Fruit fly (Drosophila melanogaster): ENCODE measurements around the gene CG14506.

The CG14506 gene

DNA sequence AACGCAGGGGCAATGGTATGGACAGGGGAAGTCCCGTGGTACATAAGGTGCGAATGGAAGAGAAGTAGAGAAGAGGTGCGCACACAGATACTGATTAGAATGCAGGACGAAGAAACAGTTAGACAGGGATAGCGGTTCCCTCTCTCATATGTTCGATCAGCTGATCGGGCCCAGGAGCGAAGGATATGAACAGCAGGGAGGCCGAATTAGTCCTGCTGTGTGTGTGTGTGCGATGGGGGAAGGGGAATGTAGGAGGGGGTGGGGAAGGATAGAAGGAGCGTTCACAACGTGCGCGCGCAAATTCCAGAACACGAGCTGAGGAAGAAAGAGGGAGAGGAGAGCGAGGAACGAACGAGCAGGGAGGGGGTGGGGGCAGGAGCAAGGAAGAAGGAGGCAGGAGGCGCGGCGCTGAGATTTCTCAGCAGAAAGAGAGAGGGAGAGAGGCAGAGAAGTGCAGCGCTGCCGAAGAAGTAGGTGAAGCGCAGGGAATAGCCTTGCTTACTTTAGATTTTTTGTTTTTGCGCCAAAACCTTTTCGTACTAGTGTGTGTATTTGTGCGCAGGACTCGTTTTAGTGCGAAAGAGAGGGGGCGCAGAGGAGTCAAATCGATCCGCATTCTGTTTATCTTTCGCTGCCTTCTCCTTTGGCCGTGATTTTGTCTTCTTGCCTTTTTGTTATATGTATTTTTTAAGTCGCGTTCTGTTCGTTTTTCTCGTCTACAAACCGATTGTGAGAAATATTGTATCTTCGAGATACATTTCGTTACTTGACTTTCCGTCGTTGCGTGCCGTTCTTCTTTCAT lies 38.9 kb downstream of the CG14506 start:
- TF ChIP-seq fd96Ca (GFP tag; IDR thresholded peaks at IDR 0.05) (no peak), CG15710 (tag; optimal IDR thresholded peaks at IDR 0.05) (no peak), EcR (GFP tag; optimal IDR thresholded peaks at IDR 0.05) (peak; percentile 59), CG9948 (tag; optimal IDR thresholded peaks at IDR 0.05) (no peak), CG8159 (tag; optimal IDR thresholded peaks at IDR 0.05) (no peak), CG14655 (GFP tag; optimal IDR thresholded peaks at IDR 0.05) (no peak), rn (GFP tag; IDR thresholded peaks at IDR 0.05) (no peak), CG13204 (GFP tag; optimal IDR thresholded peaks at IDR 0.05) (peak; percentile 73), D1 (tag; optimal IDR thresholded peaks at IDR 0.05) (no peak)

DNA sequence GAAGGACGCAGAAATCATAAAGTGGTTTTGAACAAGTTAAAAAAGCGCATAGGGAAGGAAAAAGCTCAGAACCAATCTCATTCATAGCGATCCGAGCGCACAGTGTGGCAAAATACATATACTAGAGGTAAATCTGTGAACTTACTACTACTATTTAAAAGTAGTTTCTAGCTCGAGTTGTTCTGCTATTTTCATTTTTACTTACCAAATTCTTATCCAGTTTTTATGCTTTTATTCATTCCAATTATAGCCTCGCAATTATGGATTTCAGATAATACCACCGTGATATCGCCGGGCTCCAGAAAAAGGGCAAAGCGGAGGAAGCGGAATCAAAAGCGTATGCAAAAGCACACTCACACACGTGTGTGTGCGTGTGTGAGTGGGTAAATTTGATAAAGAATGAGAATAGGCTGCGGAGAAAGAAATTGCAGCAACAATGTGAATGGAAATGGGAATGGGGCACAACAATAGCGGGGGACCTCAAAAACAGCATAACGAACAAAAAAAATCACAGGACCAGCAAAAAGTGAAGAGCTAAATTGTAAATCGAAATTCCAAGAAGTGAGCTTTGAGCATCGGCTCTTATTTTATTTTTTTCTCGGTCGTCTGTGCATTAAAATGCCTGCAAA lies 40.1 kb downstream of the CG14506 start:
- TF ChIP-seq CG14655 (GFP tag; optimal IDR thresholded peaks at IDR 0.05), result peak; percentile 61
- no peak for TF ChIP-seq CG32121 (GFP tag; IDR thresholded peaks at IDR 0.05)
- peak; percentile 77 for TF ChIP-seq Pif1A (GFP tag; optimal IDR thresholded peaks at IDR 0.05)
- peak; percentile 86 for TF ChIP-seq CG4496 (GFP tag; IDR thresholded peaks at IDR 0.05)
- TF ChIP-seq CG12605 (GFP tag; IDR thresholded peaks at IDR 0.05), result peak; percentile 30; the same call in 1 of the 2 replicates
- no peak for TF ChIP-seq CG13204 (GFP tag; optimal IDR thresholded peaks at IDR 0.05)
- no peak for TF ChIP-seq CG10348 (GFP tag; IDR thresholded peaks at IDR 0.05)
- peak; percentile 87 for TF ChIP-seq CG8159 (tag; optimal IDR thresholded peaks at IDR 0.05)
- peak; percentile 38 for TF ChIP-seq CG8301 (tag; optimal IDR thresholded peaks at IDR 0.05)
- peak; percentile 83 for TF ChIP-seq CG17806 (tag; optimal IDR thresholded peaks at IDR 0.05)
- TF ChIP-seq Snoo (tag; optimal IDR thresholded peaks at IDR 0.05), result peak; percentile 51
- peak; percentile 80 for TF ChIP-seq CG9948 (tag; optimal IDR thresholded peaks at IDR 0.05)
- TF ChIP-seq Pif1B (GFP tag; optimal IDR thresholded peaks at IDR 0.05), result peak; percentile 22
- TF ChIP-seq CG15710 (tag; optimal IDR thresholded peaks at IDR 0.05), result peak; percentile 71
- TF ChIP-seq CG34367 (tag; optimal IDR thresholded peaks at IDR 0.05), result peak; percentile 79
- TF ChIP-seq EcR (GFP tag; optimal IDR thresholded peaks at IDR 0.05), result no peak
- TF ChIP-seq D1 (tag; optimal IDR thresholded peaks at IDR 0.05), result peak; percentile 31
- peak; percentile 70 for TF ChIP-seq gl (tag; optimal IDR thresholded peaks at IDR 0.05)
- TF ChIP-seq rn (GFP tag; IDR thresholded peaks at IDR 0.05), result 0 out of 2 replicates have a peak, but pooled peaks have one; percentile 20
- peak; percentile 54; the same call in 2 of the 3 replicates for TF ChIP-seq fd96Ca (GFP tag; IDR thresholded peaks at IDR 0.05)
- peak; percentile 45; the same call in 1 of the 2 replicates for TF ChIP-seq Ets98B (GFP tag; IDR thresholded peaks at IDR 0.05)

DNA sequence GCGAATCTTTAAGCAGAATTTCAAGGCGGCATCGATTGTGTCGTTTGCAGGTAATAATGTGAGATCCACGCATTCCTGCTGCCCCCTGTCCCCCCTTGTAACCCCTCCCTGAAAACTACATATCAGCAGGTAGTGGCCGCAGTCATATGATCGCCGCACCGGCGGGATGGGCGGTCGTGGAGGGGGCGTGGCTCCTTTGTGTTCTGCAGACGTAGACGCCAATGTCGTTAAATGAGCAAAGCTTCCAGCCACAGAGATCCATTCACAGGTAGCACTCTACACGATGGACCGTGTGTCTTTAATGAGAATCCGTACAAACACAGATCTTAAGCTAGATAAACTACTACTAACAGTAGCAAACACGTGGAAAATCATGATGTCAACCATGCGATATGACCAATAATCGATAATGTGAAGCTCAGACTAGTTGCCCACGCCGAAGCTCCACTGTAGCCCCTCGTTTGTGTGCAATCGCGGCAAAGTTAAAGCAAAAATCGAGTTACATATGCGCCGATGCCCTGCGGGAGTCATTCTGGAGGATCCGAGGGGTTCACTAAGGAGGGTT lies 40.9 kb downstream of the CG14506 start, which contains the start of gene CG45544:
Gene CG45544 (plus strand): TSS at position 523 of the 565 bp plus-strand sequence.
- TF ChIP-seq CG9948 (tag; optimal IDR thresholded peaks at IDR 0.05), result peak; percentile 95
- TF ChIP-seq Pif1B (GFP tag; optimal IDR thresholded peaks at IDR 0.05), result peak; percentile 95
- TF ChIP-seq CG4496 (GFP tag; IDR thresholded peaks at IDR 0.05), result peak; percentile 89
- peak; percentile 91 for TF ChIP-seq Pif1A (GFP tag; optimal IDR thresholded peaks at IDR 0.05)
- peak; percentile 94 for TF ChIP-seq gl (tag; optimal IDR thresholded peaks at IDR 0.05)
- peak; percentile 57 for TF ChIP-seq D1 (tag; optimal IDR thresholded peaks at IDR 0.05)
- peak; percentile 88 for TF ChIP-seq CG14655 (GFP tag; optimal IDR thresholded peaks at IDR 0.05)
- peak; percentile 96 for TF ChIP-seq CG17806 (tag; optimal IDR thresholded peaks at IDR 0.05)
- TF ChIP-seq CG12605 (GFP tag; IDR thresholded peaks at IDR 0.05), result peak; percentile 73
- TF ChIP-seq CG13204 (GFP tag; optimal IDR thresholded peaks at IDR 0.05), result peak; percentile 88
- peak; percentile 87 for TF ChIP-seq Snoo (tag; optimal IDR thresholded peaks at IDR 0.05)
- peak; percentile 94 for TF ChIP-seq CG34367 (tag; optimal IDR thresholded peaks at IDR 0.05)
- peak; percentile 85 for TF ChIP-seq CG8301 (tag; optimal IDR thresholded peaks at IDR 0.05)
- peak; percentile 95 for TF ChIP-seq fd96Ca (GFP tag; IDR thresholded peaks at IDR 0.05)
- TF ChIP-seq CG10348 (GFP tag; IDR thresholded peaks at IDR 0.05), result no peak
- TF ChIP-seq EcR (GFP tag; optimal IDR thresholded peaks at IDR 0.05), result peak; percentile 64
- peak; percentile 96 for TF ChIP-seq CG8159 (tag; optimal IDR thresholded peaks at IDR 0.05)
- TF ChIP-seq rn (GFP tag; IDR thresholded peaks at IDR 0.05), result peak; percentile 76
- TF ChIP-seq CG15710 (tag; optimal IDR thresholded peaks at IDR 0.05), result peak; percentile 97
- 0 out of 2 replicates have a peak, but pooled peaks have one; percentile 5 for TF ChIP-seq CG32121 (GFP tag; IDR thresholded peaks at IDR 0.05)
- TF ChIP-seq Ets98B (GFP tag; IDR thresholded peaks at IDR 0.05), result peak; percentile 68

DNA sequence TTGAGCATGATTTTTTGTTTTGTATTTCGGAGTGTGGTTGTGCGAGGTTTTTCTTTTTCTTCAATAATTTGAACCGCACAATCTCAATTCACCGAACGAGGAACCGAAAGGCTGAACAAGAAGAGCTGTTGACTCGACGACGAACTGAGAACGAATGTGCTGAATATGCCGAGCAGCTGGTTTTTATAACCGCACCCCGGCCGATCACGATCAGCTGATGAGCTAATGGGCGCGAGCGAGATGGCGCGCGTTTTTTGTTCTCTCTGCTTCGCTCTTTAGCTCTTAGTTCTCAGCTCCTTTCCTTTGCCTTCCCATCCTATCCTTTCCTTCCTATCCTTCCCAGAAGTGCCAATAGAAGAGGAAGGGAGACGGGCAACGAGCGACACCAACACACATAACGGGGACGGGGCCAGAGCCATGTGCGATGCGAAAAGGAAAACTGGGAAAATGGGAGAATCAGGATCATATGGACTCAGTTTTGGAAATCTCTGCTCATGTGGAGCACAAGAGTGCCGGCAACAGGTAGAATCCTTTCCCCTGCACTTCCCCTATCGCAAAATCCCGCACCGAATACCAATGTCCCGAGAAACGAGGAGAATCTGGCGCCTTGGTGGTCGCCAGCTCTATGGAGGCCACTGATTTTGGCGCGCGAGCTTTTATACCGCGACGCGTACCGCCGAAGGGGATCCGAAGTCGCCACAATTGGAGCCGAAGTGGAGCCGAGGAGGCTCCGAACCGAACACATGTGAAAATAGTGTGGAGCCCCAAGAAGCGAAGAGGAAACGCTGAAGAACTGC lies 41.6 kb downstream of the CG14506 start, which contains the start of gene stg:
Gene stg (minus strand): TSS at position 635 of the 797 bp plus-strand sequence.
- peak; percentile 8; the same call in 1 of the 2 replicates for TF ChIP-seq CG32121 (GFP tag; IDR thresholded peaks at IDR 0.05)
- no peak for TF ChIP-seq rn (GFP tag; IDR thresholded peaks at IDR 0.05)
- 0 out of 2 replicates have a peak, but pooled peaks have one; percentile 7 for TF ChIP-seq CG12605 (GFP tag; IDR thresholded peaks at IDR 0.05)
- peak; percentile 35; the same call in 2 of the 3 replicates for TF ChIP-seq CG4496 (GFP tag; IDR thresholded peaks at IDR 0.05)
- no peak for TF ChIP-seq CG17806 (tag; optimal IDR thresholded peaks at IDR 0.05)

Data from whole organism, pupa.